Fruit fly (Drosophila melanogaster) whole organism, adult: ENCODE results near the gene CG11899.
A peak's percentile ranks its signal among the peaks of the same experiment; 100 is the strongest.

Experiments used
- CG11617 ChIP-seq: fragments of 200-800 bp; sonication (Bioruptor generic); optimal IDR thresholded peaks from 2 replicates; lab custom pipeline; 2017; ENCODE audit warnings: mild to moderate bottlenecking, missing biosample characterization, missing genetic modification reagents, missing genetic modification characterization
- CG12768 ChIP-seq: fragments of 200-800 bp; sonication (Bioruptor generic); optimal IDR thresholded peaks from 2 replicates; lab custom pipeline; 2017; ENCODE audit warnings: missing biosample characterization, missing genetic modification characterization, mild to moderate bottlenecking, moderate library complexity, missing genetic modification reagents
- CG14711 ChIP-seq: fragments of 200-800 bp; sonication (Bioruptor generic); optimal IDR thresholded peaks from 2 replicates; lab custom pipeline; 2018; ENCODE audit warnings: missing biosample characterization, mild to moderate bottlenecking, missing genetic modification characterization, moderate library complexity
- CG1620 ChIP-seq: fragments of 200-800 bp; sonication (Bioruptor generic); optimal IDR thresholded peaks from 2 replicates; lab custom pipeline; 2016; ENCODE audit warnings: missing biosample characterization, missing genetic modification characterization
- CG33017 ChIP-seq: fragments of 200-800 bp; sonication (Bioruptor generic); optimal IDR thresholded peaks from 2 replicates; lab custom pipeline; 2018; ENCODE audit warnings: missing biosample characterization, mild to moderate bottlenecking, missing genetic modification characterization, moderate library complexity
- CG5204 ChIP-seq: fragments of 200-800 bp; sonication (Bioruptor generic); optimal IDR thresholded peaks from 2 replicates; lab custom pipeline; 2016; ENCODE audit warnings: missing biosample characterization, missing genetic modification characterization
- CG7045 ChIP-seq: fragments of 200-800 bp; sonication (Bioruptor generic); optimal IDR thresholded peaks from 2 replicates; lab custom pipeline; 2017; ENCODE audit warnings: missing biosample characterization, mild to moderate bottlenecking, missing genetic modification characterization
- CG7101 ChIP-seq: fragments of 200-800 bp; sonication (Bioruptor generic); optimal IDR thresholded peaks from 2 replicates; lab custom pipeline; 2018; ENCODE audit warnings: missing biosample characterization, mild to moderate bottlenecking, missing genetic modification characterization, moderate library complexity
- Clk ChIP-seq: fragments of 200-800 bp; sonication (Bioruptor generic); optimal IDR thresholded peaks from 2 replicates; lab custom pipeline; 2017; ENCODE audit warnings: missing biosample characterization, missing genetic modification characterization
- Crg-1 ChIP-seq: fragments of 200-800 bp; sonication (Bioruptor generic); optimal IDR thresholded peaks from 2 replicates; lab custom pipeline; 2016; ENCODE audit warnings: missing biosample characterization, missing genetic modification characterization
- Hr96 ChIP-seq: fragments of 200-800 bp; sonication (Bioruptor generic); optimal IDR thresholded peaks from 2 replicates; lab custom pipeline; 2016; ENCODE audit warnings: missing biosample characterization, missing genetic modification characterization
- Mnt ChIP-seq: fragments of 200-800 bp; sonication (Bioruptor generic); optimal IDR thresholded peaks from 2 replicates; lab custom pipeline; 2016; ENCODE audit warnings: missing biosample characterization, mild to moderate bottlenecking, missing genetic modification characterization
- bab1 ChIP-seq: fragments of 200-800 bp; sonication (Bioruptor generic); optimal IDR thresholded peaks from 3 replicates; lab custom pipeline; 2019; ENCODE audit warnings: missing biosample characterization, mild to moderate bottlenecking, missing genetic modification characterization, moderate library complexity
- cic ChIP-seq: fragments of 200-800 bp; sonication (Bioruptor generic); optimal IDR thresholded peaks from 2 replicates; lab custom pipeline; 2017; ENCODE audit warnings: missing biosample characterization, mild to moderate bottlenecking, missing genetic modification characterization, moderate library complexity
- cnc ChIP-seq, 2 experiments: fragments of >200 bp; optimal IDR thresholded peaks; 2 replicates each; lab custom pipeline; 2017
- kay ChIP-seq: fragments of 200-800 bp; sonication (Bioruptor generic); peaks from one replicate; lab custom pipeline; 2016; ENCODE audit warnings: missing biosample characterization, missing genetic modification characterization, borderline replicate concordance
- ovo ChIP-seq: fragments of 200-800 bp; sonication (Bioruptor generic); optimal IDR thresholded peaks from 2 replicates; lab custom pipeline; 2016; ENCODE audit warnings: missing biosample characterization, missing genetic modification characterization
- pad ChIP-seq: fragments of 200-800 bp; sonication (Bioruptor generic); optimal IDR thresholded peaks from 3 replicates; lab custom pipeline; 2017; ENCODE audit warnings: missing biosample characterization, missing genetic modification characterization, mild to moderate bottlenecking, moderate library complexity, missing genetic modification reagents
- tj ChIP-seq: fragments of 200-800 bp; sonication (Bioruptor generic); optimal IDR thresholded peaks from 3 replicates; lab custom pipeline; 2017; ENCODE audit warnings: missing biosample characterization, mild to moderate bottlenecking, missing genetic modification characterization, moderate library complexity
- toe ChIP-seq: fragments of 200-800 bp; sonication (Bioruptor generic); optimal IDR thresholded peaks from 2 replicates; lab custom pipeline; 2016; ENCODE audit warnings: missing biosample characterization, missing genetic modification characterization

The CG11899 gene

DNA sequence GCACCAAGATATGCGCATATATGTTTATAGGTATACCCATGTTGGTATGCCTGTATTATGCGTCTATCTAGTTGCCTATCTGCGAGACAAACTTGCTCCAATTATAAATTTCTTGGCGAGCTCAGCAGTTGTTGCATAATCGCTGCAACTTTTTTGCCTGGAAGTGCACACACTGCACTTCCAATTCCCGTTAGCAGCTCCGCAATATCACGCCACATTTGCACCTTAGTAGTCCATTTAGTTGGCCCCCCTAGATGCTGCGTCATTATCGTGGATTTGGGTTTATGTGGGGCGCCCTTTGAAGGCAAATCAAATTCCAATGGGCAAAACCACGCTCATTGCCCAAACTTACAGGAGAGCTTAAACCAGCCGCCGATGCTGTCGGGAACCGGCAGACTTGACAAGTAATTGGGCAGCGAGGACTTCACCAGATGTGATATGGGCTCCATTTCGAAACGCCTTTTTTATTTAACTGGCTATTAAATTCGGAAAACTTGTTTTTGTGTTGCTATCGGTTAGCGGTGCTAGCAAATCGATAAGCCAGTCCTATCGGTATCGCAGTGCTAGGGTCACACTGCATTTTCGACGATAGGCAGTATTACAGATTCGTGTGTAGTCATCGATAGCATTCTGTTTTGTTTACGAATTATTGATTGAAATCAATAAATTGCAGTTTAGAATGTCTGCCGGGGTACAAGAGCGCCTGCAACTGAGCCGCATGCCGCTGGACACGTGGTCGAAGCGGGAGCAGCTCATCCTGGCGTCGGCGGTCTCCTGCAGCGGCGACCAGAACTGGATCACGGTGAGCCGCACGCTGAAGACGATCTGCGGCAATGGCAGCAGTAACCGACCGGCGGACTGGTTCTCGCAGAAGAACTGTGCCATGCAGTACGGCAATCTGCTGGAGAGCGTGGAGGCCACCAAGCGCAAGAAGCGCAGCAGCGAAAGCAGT is 22.9 kb downstream of the CG11899 start, which contains the start of the genes Cisd2 and Brd8:
Cisd2 (minus strand) TSS at position 538 of the 952 bp plus-strand sequence.
Brd8 (plus strand) TSS at position 595 of the 952 bp plus-strand sequence.
- TF ChIP-seq Crg-1 = no peak
- TF ChIP-seq CG5204 = no peak
- no peak for TF ChIP-seq CG14711 (tag; lab: Kevin White, UChicago)
- TF ChIP-seq CG11617 = no peak
- TF ChIP-seq Clk (GFP tag; lab: Kevin White, UChicago) = no peak
- peak; percentile 6 for TF ChIP-seq pad (GFP tag; lab: Kevin White, UChicago)
- no peak for TF ChIP-seq CG7101 (tag; lab: Kevin White, UChicago)
- peak; percentile 25 for TF ChIP-seq cic
- TF ChIP-seq CG12768 = peak; percentile 78
- no peak for TF ChIP-seq toe (GFP tag; lab: Kevin White, UChicago)
- TF ChIP-seq bab1 (GFP tag; lab: Kevin White, UChicago) = peak; percentile 40
- TF ChIP-seq tj (GFP tag; lab: Kevin White, UChicago) = peak; percentile 83
- TF ChIP-seq Mnt = no peak
- no peak for TF ChIP-seq cnc (optimal IDR thresholded peaks at IDR 0.05; lab: Kevin White, UChicago)
- TF ChIP-seq ovo (GFP tag; lab: Kevin White, UChicago) = peak; percentile 14
- peak; percentile 20 for TF ChIP-seq CG33017
- TF ChIP-seq Hr96 (GFP tag; lab: Kevin White, UChicago) = no peak
- TF ChIP-seq CG1620 = no peak
- TF ChIP-seq kay = no peak
- TF ChIP-seq CG7045 (GFP tag; lab: Kevin White, UChicago) = no peak

DNA sequence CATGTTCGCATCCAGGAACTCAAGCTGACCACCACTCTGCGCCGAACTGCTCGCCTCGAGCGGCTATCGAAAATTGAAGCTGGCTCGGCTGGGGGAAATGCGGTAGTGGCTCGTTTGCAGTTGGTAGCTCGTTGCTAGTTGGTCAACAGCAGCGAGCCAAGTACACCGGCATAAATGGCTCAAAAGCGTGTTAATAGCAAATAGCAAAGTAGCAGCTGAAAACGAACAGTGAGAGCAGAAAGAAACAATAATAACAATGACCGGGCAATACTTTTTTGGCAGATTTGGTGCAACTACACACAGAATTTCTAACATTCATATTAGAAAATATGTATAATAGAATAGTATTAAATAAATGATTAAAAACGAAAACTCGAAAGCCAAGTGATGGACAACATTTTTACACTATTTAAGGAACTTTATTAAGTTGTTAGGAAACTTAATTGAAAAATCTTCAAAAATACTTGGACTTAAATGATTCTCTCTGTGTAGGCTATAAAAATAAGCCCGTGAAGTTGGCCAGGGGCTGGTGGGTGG is 27.5 kb downstream of the CG11899 start, which contains the start of gene CG14507:
CG14507 (minus strand) TSS at position 51 of the 537 bp plus-strand sequence.
- TF ChIP-seq Crg-1 (no peak), cnc (optimal IDR thresholded peaks at IDR 0.05; lab: Kevin White, UChicago) (no peak), CG12768 (no peak), CG7101 (tag; lab: Kevin White, UChicago) (no peak), bab1 (GFP tag; lab: Kevin White, UChicago) (no peak), cic (no peak), CG5204 (no peak), CG7045 (GFP tag; lab: Kevin White, UChicago) (no peak), pad (GFP tag; lab: Kevin White, UChicago) (no peak), CG14711 (tag; lab: Kevin White, UChicago) (no peak), tj (GFP tag; lab: Kevin White, UChicago) (no peak), Mnt (no peak), CG1620 (no peak), ovo (GFP tag; lab: Kevin White, UChicago) (no peak)

DNA sequence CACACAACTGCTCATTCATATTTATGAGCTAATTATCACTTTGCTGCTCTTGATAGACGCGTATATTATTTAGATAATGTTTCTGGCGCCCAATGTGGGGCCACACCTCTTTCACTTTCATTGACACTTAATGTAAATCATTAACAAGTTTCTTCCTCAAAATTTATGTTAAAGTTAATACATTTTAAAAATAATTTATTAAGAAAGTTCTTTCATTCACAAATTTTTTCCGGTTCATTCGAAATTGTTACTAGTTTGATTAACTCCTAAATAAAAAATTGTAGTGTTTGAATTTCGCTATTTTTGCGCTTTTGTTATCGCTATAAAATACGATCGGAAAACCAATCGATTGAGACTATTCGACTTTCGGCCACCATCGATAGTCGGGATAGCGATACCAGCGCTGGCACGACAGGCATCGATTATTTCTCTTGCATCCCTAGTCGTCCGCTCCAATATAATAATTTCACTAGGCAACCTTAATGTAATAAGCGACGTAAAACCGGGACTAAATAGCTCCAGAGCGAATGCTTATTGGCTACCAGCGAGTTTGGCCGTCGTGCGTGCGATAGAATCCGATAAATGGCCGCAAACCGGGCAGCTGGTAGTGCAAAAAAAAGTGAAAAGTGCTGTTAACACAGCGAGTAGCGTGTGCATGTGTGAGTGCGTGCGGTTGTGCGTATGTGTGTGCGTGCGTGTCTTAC is 28.6 kb downstream of the CG11899 start, which contains the start of gene Usp1:
Usp1 (plus strand) TSS at position 417 of the 704 bp plus-strand sequence.
- TF ChIP-seq Mnt = peak; percentile 30
- TF ChIP-seq Hr96 (GFP tag; lab: Kevin White, UChicago) = peak; percentile 0
- peak; percentile 2 for TF ChIP-seq tj (GFP tag; lab: Kevin White, UChicago)
- TF ChIP-seq CG7045 (GFP tag; lab: Kevin White, UChicago) = peak; percentile 18
- no peak for TF ChIP-seq cnc (optimal IDR thresholded peaks at IDR 0.05; lab: Kevin White, UChicago)

DNA sequence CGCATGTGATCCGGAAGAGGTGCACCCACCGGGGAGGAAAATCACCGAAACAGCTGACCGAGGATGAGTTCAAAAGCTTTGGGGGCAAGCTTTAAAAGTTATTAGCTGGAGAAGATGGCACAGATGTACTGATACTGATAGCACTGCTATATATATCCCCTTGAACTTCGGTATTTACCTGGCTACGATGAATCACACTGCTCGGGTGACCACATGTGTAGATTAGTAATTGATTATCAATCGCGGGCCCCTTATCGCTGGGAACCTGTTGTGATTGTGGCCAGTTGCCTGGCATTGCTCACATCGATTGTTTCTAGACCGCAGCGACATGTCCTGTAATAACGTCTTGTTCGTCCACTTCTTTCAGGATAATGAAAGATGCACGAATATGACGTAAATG is 29.7 kb downstream of the CG11899 start:
- TF ChIP-seq tj (GFP tag; lab: Kevin White, UChicago) (no peak), Mnt (peak; percentile 46), cic (no peak), cnc (optimal IDR thresholded peaks at IDR 0.05; lab: Kevin White, UChicago) (no peak), Hr96 (GFP tag; lab: Kevin White, UChicago) (no peak), CG33017 (no peak)

DNA sequence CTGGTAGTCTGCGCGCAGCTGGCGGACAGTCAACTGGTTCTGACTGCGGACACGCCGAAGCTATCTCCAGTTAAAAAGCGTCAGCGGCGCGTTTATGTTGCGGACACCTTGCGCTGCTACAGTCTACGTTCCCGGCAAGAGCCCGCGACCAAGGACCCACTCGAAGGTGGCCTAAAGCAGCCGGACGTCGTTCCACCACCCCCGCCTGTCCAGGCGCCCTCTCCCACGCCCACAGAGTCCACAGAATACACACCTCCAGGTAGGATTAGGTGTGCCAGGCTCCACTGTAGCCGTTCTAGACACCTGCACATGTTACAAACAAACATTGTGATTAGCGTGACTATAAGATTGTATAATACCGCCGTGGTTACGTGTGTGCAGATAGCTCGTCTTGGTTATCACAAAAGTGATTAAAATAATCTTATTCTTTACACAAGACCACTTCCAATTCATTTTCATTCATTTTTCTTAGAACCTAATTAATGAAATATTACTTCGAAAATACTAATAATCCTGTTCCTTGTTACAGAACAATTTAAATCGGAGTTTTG is 30.4 kb downstream of the CG11899 start:
- TF ChIP-seq CG14711 (tag; lab: Kevin White, UChicago) (no peak), CG33017 (no peak), cnc (optimal IDR thresholded peaks at IDR 0.05; lab: Kevin White, UChicago) (no peak), CG7101 (tag; lab: Kevin White, UChicago) (no peak), Mnt (peak; percentile 65), CG5204 (no peak), toe (GFP tag; lab: Kevin White, UChicago) (no peak), Clk (GFP tag; lab: Kevin White, UChicago) (no peak), ovo (GFP tag; lab: Kevin White, UChicago) (no peak), pad (GFP tag; lab: Kevin White, UChicago) (no peak), cic (peak; percentile 74), CG1620 (no peak)

DNA sequence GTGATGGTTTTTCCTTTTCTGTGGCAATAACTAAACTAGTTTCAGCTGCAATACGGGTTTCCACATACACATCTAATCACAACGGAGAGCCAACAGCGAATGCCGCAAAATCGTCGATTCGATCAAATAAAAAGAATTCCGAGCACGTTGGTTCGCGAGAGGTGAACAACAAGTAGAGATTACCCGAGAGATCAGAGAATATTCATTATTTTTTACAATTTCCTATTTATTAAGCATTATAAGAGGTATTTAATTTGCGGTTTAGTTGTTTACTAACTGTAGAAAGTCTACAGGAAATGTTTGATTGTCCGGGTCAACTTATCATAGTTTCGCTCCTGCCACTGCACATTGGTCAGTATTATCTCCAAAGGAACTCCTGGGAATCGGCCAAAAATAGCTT is 38.4 kb downstream of the CG11899 start, which contains the start of gene CG11951:
CG11951 (minus strand) TSS at position 101 of the 400 bp plus-strand sequence.
- TF ChIP-seq cnc (optimal IDR thresholded peaks at IDR 0.05; lab: Kevin White, UChicago) (no peak), cic (peak; percentile 24)
